ENCODE assay signal across 5 worm cellular contexts in the genomic region with DNA sequence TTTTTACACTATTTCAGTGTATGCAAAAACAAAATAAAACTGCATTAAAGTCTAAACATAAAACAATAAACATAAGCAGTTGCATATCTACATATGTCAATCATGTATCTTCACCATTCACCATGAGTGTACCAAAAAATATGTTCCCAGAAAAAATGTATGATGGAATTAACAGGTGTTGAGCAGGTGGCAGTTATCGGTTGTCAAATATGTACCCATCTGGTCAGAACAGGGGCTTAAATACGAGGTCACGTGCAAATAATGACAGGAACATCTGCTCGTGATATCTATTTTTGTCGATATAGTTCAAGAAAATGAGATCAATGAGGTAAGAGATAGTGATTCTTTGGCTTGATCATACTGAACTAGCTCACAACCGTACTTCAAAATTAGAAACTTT.
A peak's percentile ranks its signal among the peaks of the same experiment; 100 is the strongest.
TF ChIP-seq lines count a peak whose summit lies in the region.

No protein-coding gene starts in this region.

TF ChIP-seq in whole organism, L1 larva, 84 proteins besides CTCF, POLR2A, EP300 and RAD21:
- TF ChIP-seq pag-3 (tag; optimal IDR thresholded peaks at IDR 0.05; lab: Kevin White, UChicago; ENCODE audit: borderline replicate concordance, insufficient read depth) (no peak), nhr-71 (tag; optimal IDR thresholded peaks at IDR 0.05; lab: Kevin White, UChicago) (peak; percentile 67), nhr-237 (tag; optimal IDR thresholded peaks at IDR 0.05; lab: Kevin White, UChicago) (no peak), alr-1 (tag; optimal IDR thresholded peaks at IDR 0.05; lab: Kevin White, UChicago; ENCODE audit: borderline replicate concordance) (no peak), tbx-2 (tag; optimal IDR thresholded peaks at IDR 0.05; lab: Kevin White, UChicago) (peak; percentile 47), efl-1 (optimal IDR thresholded peaks at IDR 0.05; lab: Kevin White, UChicago) (no peak), efl-1 (GFP tag; optimal IDR thresholded peaks at IDR 0.05 in 1 of 2; lab: Kevin White, UChicago) (no peak), snu-23 (GFP tag; optimal IDR thresholded peaks at IDR 0.05; lab: Kevin White, UChicago) (peak; percentile 23), ceh-8 (GFP tag; optimal IDR thresholded peaks at IDR 0.05; lab: Kevin White, UChicago) (no peak), ztf-11 (tag; optimal IDR thresholded peaks at IDR 0.05; lab: Kevin White, UChicago) (peak in 1 of 2 experiments; percentile 87), mep-1 (tag; optimal IDR thresholded peaks at IDR 0.05; lab: Kevin White, UChicago) (peak; percentile 49), lin-14 (GFP tag; optimal IDR thresholded peaks at IDR 0.05; lab: Kevin White, UChicago) (peak; percentile 51), nhr-85 (tag; lab: Kevin White, UChicago) (peak; percentile 57), nhr-77 (tag; optimal IDR thresholded peaks at IDR 0.05; lab: Kevin White, UChicago) (no peak), jun-1 (tag; optimal IDR thresholded peaks at IDR 0.05; lab: Kevin White, UChicago) (no peak), lsy-2 (tag; optimal IDR thresholded peaks at IDR 0.05; lab: Kevin White, UChicago) (no peak), rnt-1 (tag; optimal IDR thresholded peaks at IDR 0.05; lab: Kevin White, UChicago) (peak; percentile 22)

TF ChIP-seq in whole organism, L2 larva, 48 proteins besides CTCF, POLR2A, EP300 and RAD21:
- TF ChIP-seq nhr-129 (tag; optimal IDR thresholded peaks at IDR 0.05; lab: Kevin White, UChicago) (peak; percentile 10), lsy-2 (tag; optimal IDR thresholded peaks at IDR 0.05; lab: Kevin White, UChicago) (peak in 1 of 2 experiments; percentile 26), sma-9 (GFP tag; optimal IDR thresholded peaks at IDR 0.05; lab: Kevin White, UChicago) (peak; percentile 18), sma-9 (tag; optimal IDR thresholded peaks at IDR 0.05; lab: Kevin White, UChicago) (no peak), mab-5 (tag; optimal IDR thresholded peaks at IDR 0.05; lab: Kevin White, UChicago) (no peak), fos-1 (tag; optimal IDR thresholded peaks at IDR 0.05; lab: Kevin White, UChicago) (no peak)

TF ChIP-seq in whole organism, L4 larva, 104 proteins besides CTCF, POLR2A, EP300 and RAD21:
- no peak for TF ChIP-seq vab-7 (GFP tag; IDR thresholded peaks at IDR 0.05; lab: Robert Waterston, UW)
- no peak for TF ChIP-seq tra-1 (GFP tag; IDR thresholded peaks at IDR 0.05; lab: Robert Waterston, UW)
- no peak for TF ChIP-seq lin-29 (GFP tag; IDR thresholded peaks at IDR 0.05; lab: Robert Waterston, UW)
- TF ChIP-seq zfp-3 (GFP tag; conservative IDR thresholded peaks at IDR 0.05; lab: Robert Waterston, UW), result no peak
- TF ChIP-seq nhr-11 (tag; optimal IDR thresholded peaks at IDR 0.05; lab: Kevin White, UChicago), result peak; percentile 14
- peak; percentile 36 for TF ChIP-seq hlh-30 (tag; optimal IDR thresholded peaks at IDR 0.05; lab: Kevin White, UChicago; ENCODE audit: insufficient read depth)
- TF ChIP-seq saeg-2 (GFP tag; IDR thresholded peaks at IDR 0.05; lab: Robert Waterston, UW), result no peak
- no peak for TF ChIP-seq lin-1 (GFP tag; IDR thresholded peaks at IDR 0.05; lab: Robert Waterston, UW)
- no peak for TF ChIP-seq lin-13 (GFP tag; optimal IDR thresholded peaks at IDR 0.05; lab: Kevin White, UChicago)
- peak in 1 of 2 experiments; percentile 14 for TF ChIP-seq lsy-2 (tag; optimal IDR thresholded peaks at IDR 0.05; lab: Kevin White, UChicago)
- no peak for TF ChIP-seq fos-1 (tag; optimal IDR thresholded peaks at IDR 0.05; lab: Kevin White, UChicago)
- no peak for TF ChIP-seq ztf-7 (tag; optimal IDR thresholded peaks at IDR 0.05; lab: Kevin White, UChicago)
- TF ChIP-seq lin-38 (GFP tag; IDR thresholded peaks at IDR 0.05; lab: Robert Waterston, UW), result no peak
- no peak for TF ChIP-seq nhr-237 (tag; optimal IDR thresholded peaks at IDR 0.05; lab: Kevin White, UChicago)
- TF ChIP-seq aha-1 (tag; lab: Kevin White, UChicago), result peak; percentile 69
- peak in 1 of 2 experiments; percentile 3 for TF ChIP-seq daf-16 (GFP tag; optimal IDR thresholded peaks at IDR 0.05; lab: Kevin White, UChicago)
- no peak for TF ChIP-seq daf-16 (tag; optimal IDR thresholded peaks at IDR 0.05; lab: Kevin White, UChicago)

TF ChIP-seq in whole organism, late embryonic, 69 proteins besides CTCF, POLR2A, EP300 and RAD21:
- TF ChIP-seq unc-55 (GFP tag; optimal IDR thresholded peaks at IDR 0.05; lab: Kevin White, UChicago) (peak; percentile 14), hlh-30 (tag; optimal IDR thresholded peaks at IDR 0.05; lab: Kevin White, UChicago; ENCODE audit: insufficient read depth) (peak; percentile 65), F13H6.1 (tag; optimal IDR thresholded peaks at IDR 0.05; lab: Kevin White, UChicago) (no peak)

TF ChIP-seq in whole organism, mixed stage, embryonic, 35 proteins besides CTCF, POLR2A, EP300 and RAD21:
- TF ChIP-seq ceh-39 (tag; optimal IDR thresholded peaks at IDR 0.05; lab: Kevin White, UChicago) (peak; percentile 23), nhr-2 (tag; optimal IDR thresholded peaks at IDR 0.05; lab: Kevin White, UChicago) (peak; percentile 87), cnd-1 (tag; optimal IDR thresholded peaks at IDR 0.05; lab: Kevin White, UChicago) (peak; percentile 93), hlh-1 (tag; optimal IDR thresholded peaks at IDR 0.05; lab: Kevin White, UChicago) (peak; percentile 55), unc-62 (GFP tag; optimal IDR thresholded peaks at IDR 0.05; lab: Kevin White, UChicago) (peak; percentile 57), nhr-237 (tag; optimal IDR thresholded peaks at IDR 0.05; lab: Kevin White, UChicago) (no peak), mls-2 (tag; optimal IDR thresholded peaks at IDR 0.05; lab: Kevin White, UChicago) (no peak), lin-32 (GFP tag; optimal IDR thresholded peaks at IDR 0.05; lab: Kevin White, UChicago) (peak; percentile 99), lsy-2 (tag; optimal IDR thresholded peaks at IDR 0.05; lab: Kevin White, UChicago) (no peak)
TF ChIP-seq in whole organism, mixed stage, embryonic: peak in this region for 6.

Comparison
In these comparisons a context has a peak if more than half of its experiments do, and no peak if none do; other contexts are left out.
1. Of the 29 proteins assayed by ChIP-seq in both whole organism, L4 larva and whole organism, L1 larva: peak only in whole organism, L4 larva: aha-1 and nhr-11; only in whole organism, L1 larva: mep-1; in both: none; in neither: 24; mixed calls (peak in some experiments, not most) for 2.